Fruit fly (Drosophila melanogaster): Measurements from ENCODE around the gene CG11417.

dm6 chrX:1388148-1388703, 34.4 kb downstream of the CG11417 start:
- TF ChIP-seq CG8478 (optimal IDR thresholded peaks at IDR 0.05) (no peak), pan (optimal IDR thresholded peaks at IDR 0.05) (no peak)
